Worm (Caenorhabditis elegans) whole organism, late embryonic: ENCODE measurements around the gene K09C4.4.

Experiments used
- Y22D7AL.16 ChIP-seq: sonication (generic microtip); optimal IDR thresholded peaks from 2 replicates; lab custom pipeline; 2016; ENCODE audit warnings: missing genetic modification characterization, missing compliant biosample characterization
- ceh-18 ChIP-seq: sonication (generic microtip); optimal IDR thresholded peaks from 2 replicates; lab custom pipeline; 2016; ENCODE audit warnings: missing genetic modification characterization, missing compliant biosample characterization
- odd-2 ChIP-seq: sonication (generic microtip); optimal IDR thresholded peaks from 2 replicates; lab custom pipeline; 2017; ENCODE audit warnings: antibody characterized with exemption, mild to moderate bottlenecking, missing genetic modification characterization, missing compliant biosample characterization
- pha-4 ChIP-seq: fragments of 150-350 bp; optimal IDR thresholded peaks from 2 replicates; lab custom pipeline; 2018; ENCODE audit warnings: missing biosample characterization, missing genetic modification reagents, missing genetic modification characterization
- unc-3 ChIP-seq, 2 experiments: fragments of 200-800 bp in 1 of 2; sonication (Bioruptor generic) in 1 of 2; sonication (generic microtip) in 1 of 2; conservative IDR thresholded peaks in 1 of 2; optimal IDR thresholded peaks in 1 of 2; 2 replicates each; pipeline versions ENCODE4 v1.3.6 to Lab custom; 2016 to 2022; ENCODE audit warnings: missing compliant biosample characterization in 2 of 2, missing genetic modification characterization in 2 of 2, missing genetic modification reagents in 1 of 2

DNA sequence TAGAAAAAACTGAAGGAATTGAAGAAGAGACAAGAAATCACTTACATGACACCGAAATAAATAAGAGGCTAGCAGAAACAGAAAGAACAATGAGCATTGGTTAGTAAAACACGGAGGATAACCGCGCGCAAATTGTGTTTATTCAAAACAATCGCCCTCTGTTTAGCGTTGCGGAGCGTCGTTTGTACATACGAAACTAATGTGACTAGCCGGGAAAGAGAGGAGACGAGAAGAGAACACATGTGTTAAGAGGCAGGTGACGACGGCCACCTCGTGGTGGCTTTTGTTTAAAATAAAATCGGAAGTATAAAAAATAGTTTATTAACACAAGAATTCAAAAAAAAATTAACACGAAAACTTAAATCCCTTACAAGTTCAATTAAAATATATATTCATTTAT lies 43.5 kb upstream of the K09C4.4 start, which contains the start of gene F40F4.7:
- TF ChIP-seq Y22D7AL.16 (tag; lab: Kevin White, UChicago) (no peak), odd-2 (tag; lab: Kevin White, UChicago) (no peak), ceh-18 (peak; percentile 12), pha-4 (tag; lab: Kevin White, UChicago) (no peak), unc-3 (GFP tag; conservative IDR thresholded peaks at IDR 0.05; lab: Robert Waterston, UW) (no peak), unc-3 (tag; optimal IDR thresholded peaks at IDR 0.05; lab: Kevin White, UChicago) (no peak)
